Worm (Caenorhabditis elegans): ENCODE results near the gene eif-3.B.

- no peak for TF ChIP-seq F10E7.11 (tag; optimal IDR thresholded peaks at IDR 0.05)
- TF ChIP-seq unc-130 (GFP tag; optimal IDR thresholded peaks at IDR 0.05) = no peak
- TF ChIP-seq ztf-6 (GFP tag; IDR thresholded peaks at IDR 0.05) = no peak
- TF ChIP-seq ceh-58 (GFP tag; IDR thresholded peaks at IDR 0.05) = no peak
- no peak for TF ChIP-seq unc-62 (GFP tag; optimal IDR thresholded peaks at IDR 0.05)
- no peak for TF ChIP-seq bed-1 (GFP tag; IDR thresholded peaks at IDR 0.05)
- no peak; the same call in 1 of the 2 replicates for TF ChIP-seq hmg-1.2 (GFP tag; IDR thresholded peaks at IDR 0.05)
- no peak for TF ChIP-seq fkh-3 (tag; optimal IDR thresholded peaks at IDR 0.05)
- TF ChIP-seq ZK185.1 (tag; optimal IDR thresholded peaks at IDR 0.05; ENCODE audit: poor library complexity, severe bottlenecking) = no peak
- no peak for TF ChIP-seq madf-6 (GFP tag; IDR thresholded peaks at IDR 0.05)
- no peak for TF ChIP-seq mel-28 (tag; optimal IDR thresholded peaks at IDR 0.05; ENCODE audit: borderline replicate concordance)
- no peak for TF ChIP-seq ceh-100 (GFP tag; IDR thresholded peaks at IDR 0.05)
- TF ChIP-seq hlh-12 (tag; optimal IDR thresholded peaks at IDR 0.05) = no peak
Observed at ce11 chrII:14810609-14811008, 15.4 kb downstream of the eif-3.B start.

Data from whole organism, young adult.